Worm (Caenorhabditis elegans) whole organism, young adult: ENCODE data around the gene tag-321.

ENCODE experiments used
- F49E8.2 ChIP-seq: sonication (generic microtip); optimal IDR thresholded peaks from 3 replicates; lab custom pipeline; 2017; ENCODE audit warnings: missing genetic modification characterization, mild to moderate bottlenecking, missing compliant biosample characterization, antibody characterized with exemption, moderate library complexity; ENCODE audit not compliant: insufficient read depth
- F57C9.4 ChIP-seq: sonication (generic microtip); optimal IDR thresholded peaks from 2 replicates; lab custom pipeline; 2017; ENCODE audit warnings: mild to moderate bottlenecking, missing genetic modification characterization, missing compliant biosample characterization
- Y53G8AR.9 ChIP-seq: fragments of 200-800 bp; sonication (Bioruptor generic); conservative IDR thresholded peaks from 2 replicates; pipeline ENCODE4 v1.3.6; 2022; ENCODE audit warnings: missing genetic modification reagents, missing genetic modification characterization, missing compliant biosample characterization
- efl-1 ChIP-seq: fragments of 150-350 bp; optimal IDR thresholded peaks from 2 replicates; lab custom pipeline; 2014; ENCODE audit warnings: missing biosample characterization, missing genetic modification reagents, missing genetic modification characterization
- ets-4 ChIP-seq: fragments of 200-800 bp; sonication (Bioruptor generic); optimal IDR thresholded peaks from 2 replicates; lab custom pipeline; 2018; ENCODE audit warnings: mild to moderate bottlenecking, missing genetic modification characterization, missing compliant biosample characterization
- let-526 ChIP-seq: fragments of 200-800 bp; sonication (Bioruptor generic); IDR thresholded peaks from 2 replicates; pipeline ENCODE4 v1.3.6; 2022; ENCODE audit warnings: missing genetic modification reagents, missing genetic modification characterization, missing compliant biosample characterization
- mcd-1 ChIP-seq: fragments of 200-800 bp; sonication (Bioruptor generic); IDR thresholded peaks from 2 replicates; pipeline ENCODE4 v1.3.6; 2022; ENCODE audit warnings: missing genetic modification reagents, missing genetic modification characterization, missing compliant biosample characterization
- pha-4 ChIP-seq: fragments of 150-350 bp; sonication (generic microtip); optimal IDR thresholded peaks from 2 replicates; lab custom pipeline; 2014; ENCODE audit warnings: missing biosample characterization, missing genetic modification reagents, missing genetic modification characterization
- snpc-1.1 ChIP-seq: sonication (generic microtip); optimal IDR thresholded peaks from 2 replicates; lab custom pipeline; 2017; ENCODE audit warnings: missing genetic modification characterization, mild to moderate bottlenecking, missing compliant biosample characterization, antibody characterized with exemption, moderate library complexity, missing genotype, missing genetic modification reagents; ENCODE audit not compliant: insufficient read depth

DNA sequence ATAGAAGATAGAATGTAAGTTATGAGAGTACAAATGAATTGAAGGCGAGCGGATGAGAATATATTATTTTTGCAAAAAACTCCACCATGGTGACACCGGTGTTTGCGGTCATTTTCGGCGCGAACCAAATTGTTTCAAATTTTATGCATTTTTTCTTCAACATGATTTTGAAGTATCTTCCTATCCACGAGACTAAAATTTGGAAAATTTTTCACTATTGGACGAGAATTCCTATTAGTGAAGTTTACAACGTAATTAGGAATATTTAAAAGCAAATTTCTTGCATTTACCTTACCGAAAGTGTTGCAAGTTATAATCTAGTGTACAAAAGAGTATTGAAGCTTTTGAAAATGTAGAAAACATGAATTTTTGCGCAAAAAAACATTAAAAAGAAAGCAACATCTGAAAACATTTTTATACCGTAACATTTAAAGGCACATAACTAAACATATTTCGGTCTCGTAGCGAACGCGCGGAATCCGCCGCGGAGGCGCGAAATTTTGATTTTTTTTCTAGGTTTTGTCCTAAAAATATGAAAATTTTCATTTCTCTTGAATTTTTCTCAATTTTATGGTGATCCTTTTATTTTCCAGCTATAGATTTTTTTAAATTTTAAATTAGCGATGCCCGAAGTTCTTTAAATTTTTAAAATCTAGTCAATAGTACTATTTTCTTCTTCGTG is 12.9 kb upstream of the tag-321 start, which contains the start of gene sgo-1:
- TF ChIP-seq mcd-1 (GFP tag; lab: Robert Waterston, UW) = peak; percentile 78
- no peak for TF ChIP-seq F57C9.4 (tag; lab: Kevin White, UChicago)
- peak; percentile 100 for TF ChIP-seq efl-1
- no peak for TF ChIP-seq let-526 (GFP tag; lab: Robert Waterston, UW)
- TF ChIP-seq F49E8.2 (tag; lab: Kevin White, UChicago) = peak; percentile 85
- TF ChIP-seq Y53G8AR.9 (GFP tag; lab: Robert Waterston, UW) = peak; percentile 90
- peak; percentile 53 for TF ChIP-seq snpc-1.1 (tag; lab: Kevin White, UChicago)
- TF ChIP-seq pha-4 (tag; lab: Kevin White, UChicago) = no peak
- no peak for TF ChIP-seq ets-4 (GFP tag; lab: Kevin White, UChicago)
